Worm (Caenorhabditis elegans): ENCODE measurements around the gene T16H12.13.

Gene T16H12.13

ce11 chrIII:10078784-10079183 is 6.4 kb upstream of the T16H12.13 start:
- TF ChIP-seq him-1 (tag; optimal IDR thresholded peaks at IDR 0.05) (no peak), dao-5 (tag; optimal IDR thresholded peaks at IDR 0.05) (no peak), W03F9.2 (tag; optimal IDR thresholded peaks at IDR 0.05) (no peak)

- no peak for TF ChIP-seq him-1 (tag; optimal IDR thresholded peaks at IDR 0.05)
- TF ChIP-seq W03F9.2 (tag; optimal IDR thresholded peaks at IDR 0.05), result no peak
- TF ChIP-seq dao-5 (tag; optimal IDR thresholded peaks at IDR 0.05), result no peak
Observed at ce11 chrIII:10083242-10083641, 2.0 kb upstream of the T16H12.13 start, which contains the start of gene T16H12.3. Gene T16H12.3 (minus strand): TSS chrIII:10083292.

DNA sequence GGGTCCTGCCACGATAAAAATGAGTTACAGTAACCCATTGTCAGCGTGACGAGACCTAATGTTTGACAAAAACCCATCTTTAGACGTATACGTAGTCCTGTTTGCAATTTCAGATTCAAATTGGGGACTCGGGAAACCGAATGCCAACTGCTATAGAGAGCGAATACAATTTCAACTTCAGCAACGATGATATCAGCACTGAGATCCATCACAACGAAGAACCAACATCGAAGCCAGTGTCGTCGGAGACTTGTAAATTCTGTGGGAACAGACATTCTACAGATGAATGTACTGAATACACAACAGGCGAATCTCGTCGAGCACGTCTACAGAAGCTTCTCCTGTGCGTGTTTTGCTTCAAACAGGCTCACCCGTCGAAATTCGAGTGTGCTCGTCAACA is 371 bp downstream of the T16H12.13 start:
- TF ChIP-seq W03F9.2 (tag; optimal IDR thresholded peaks at IDR 0.05) (no peak), dao-5 (tag; optimal IDR thresholded peaks at IDR 0.05) (no peak)

DNA sequence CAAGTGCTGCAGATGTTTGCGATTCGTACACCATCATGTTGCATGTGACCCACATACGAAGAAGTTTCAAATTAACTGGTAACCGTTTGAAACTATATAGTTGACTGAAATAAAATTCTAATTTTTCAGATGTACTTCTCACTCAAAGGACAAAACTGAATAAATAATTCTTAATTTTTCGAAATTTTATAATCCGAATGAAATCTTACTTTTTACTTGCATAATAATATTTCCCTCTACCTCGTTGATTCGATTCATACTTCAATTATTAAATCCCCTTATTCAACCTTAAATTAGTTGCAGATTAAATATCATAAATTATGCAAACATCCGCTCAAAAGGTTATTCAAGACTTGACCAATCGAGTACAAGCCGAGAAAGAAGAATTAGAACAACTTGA is 780 bp downstream of the T16H12.13 start, which contains the start of gene T16H12.2:
Gene T16H12.2 (plus strand): TSS at position 301 of the 400 bp plus-strand sequence.
- TF ChIP-seq dao-5 (tag; optimal IDR thresholded peaks at IDR 0.05) (no peak), W03F9.2 (tag; optimal IDR thresholded peaks at IDR 0.05) (no peak), him-1 (tag; optimal IDR thresholded peaks at IDR 0.05) (no peak)

DNA sequence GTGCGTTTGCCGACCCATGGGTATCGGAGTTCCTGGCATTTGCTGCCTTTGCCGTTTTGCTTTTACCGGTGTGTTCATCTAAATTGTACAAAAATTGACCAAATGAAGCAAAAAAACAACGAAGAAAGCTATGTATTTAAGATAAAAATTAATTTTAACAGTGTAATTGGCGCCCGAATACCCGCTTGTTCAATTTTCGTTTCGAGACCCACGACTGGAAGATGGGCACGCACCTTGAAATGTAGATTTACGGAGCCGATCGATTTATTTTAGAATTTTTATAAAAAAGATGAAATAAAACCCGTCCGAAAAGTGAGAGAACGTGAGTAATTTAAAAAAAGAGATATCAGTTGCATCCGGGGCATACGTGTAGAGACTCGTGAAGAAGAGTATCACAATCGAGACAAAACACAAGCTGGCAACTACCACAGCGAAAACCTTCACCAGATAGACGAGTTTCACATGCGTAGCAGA is 3.3 kb downstream of the T16H12.13 start, which contains the start of gene hal-2:
Gene hal-2 (minus strand): TSS at position 424 of the 474 bp plus-strand sequence.
- no peak for TF ChIP-seq dao-5 (tag; optimal IDR thresholded peaks at IDR 0.05)
- no peak for TF ChIP-seq him-1 (tag; optimal IDR thresholded peaks at IDR 0.05)
- no peak for TF ChIP-seq W03F9.2 (tag; optimal IDR thresholded peaks at IDR 0.05)

DNA sequence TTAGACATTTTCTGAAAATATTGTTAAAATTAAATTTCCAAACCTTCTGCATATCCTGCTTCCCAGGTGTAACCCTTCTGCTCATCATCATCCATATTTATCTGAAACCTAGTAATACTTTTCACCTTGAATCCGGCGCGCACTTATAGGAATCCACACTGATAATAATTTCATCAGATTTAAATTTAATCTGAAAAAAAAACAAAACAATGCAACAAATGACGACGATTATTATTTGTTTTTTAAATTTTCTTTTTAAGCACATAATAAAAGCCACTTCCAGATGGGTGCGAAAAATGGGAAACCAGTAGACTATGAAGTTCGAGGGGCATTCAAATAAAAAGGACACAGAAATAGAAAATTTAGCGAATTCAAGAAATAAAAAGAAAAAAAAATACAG is 5.5 kb downstream of the T16H12.13 start, which contains the start of gene gtf-2H2C:
Gene gtf-2H2C (minus strand): TSS at position 101 of the 400 bp plus-strand sequence.
- no peak for TF ChIP-seq him-1 (tag; optimal IDR thresholded peaks at IDR 0.05)
- no peak for TF ChIP-seq dao-5 (tag; optimal IDR thresholded peaks at IDR 0.05)
- TF ChIP-seq W03F9.2 (tag; optimal IDR thresholded peaks at IDR 0.05), result no peak

DNA sequence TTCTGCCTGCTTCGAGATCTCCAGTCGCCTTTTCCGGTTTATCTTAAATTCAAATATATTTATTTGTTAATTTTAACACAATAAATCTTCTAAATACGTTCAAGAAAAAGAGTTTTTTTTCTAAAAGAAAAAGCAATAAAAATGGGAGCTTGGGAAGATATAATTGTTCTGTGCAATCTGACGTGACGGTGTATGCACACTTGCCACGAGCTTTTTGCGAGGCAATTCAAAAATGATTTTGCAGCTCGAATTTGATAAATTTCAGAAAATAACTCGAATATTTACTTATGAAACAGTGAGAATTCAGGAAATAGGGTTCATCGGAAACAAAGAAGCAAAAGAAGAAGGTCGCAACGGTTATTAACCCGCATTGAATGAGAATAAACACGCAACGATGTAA is 7.9 kb downstream of the T16H12.13 start:
- no peak for TF ChIP-seq W03F9.2 (tag; optimal IDR thresholded peaks at IDR 0.05)
- TF ChIP-seq dao-5 (tag; optimal IDR thresholded peaks at IDR 0.05), result no peak
- no peak for TF ChIP-seq him-1 (tag; optimal IDR thresholded peaks at IDR 0.05)

- no peak for TF ChIP-seq W03F9.2 (tag; optimal IDR thresholded peaks at IDR 0.05)
- no peak for TF ChIP-seq him-1 (tag; optimal IDR thresholded peaks at IDR 0.05)
- TF ChIP-seq dao-5 (tag; optimal IDR thresholded peaks at IDR 0.05), result no peak
Observed at ce11 chrIII:10094538-10094937, 9.3 kb downstream of the T16H12.13 start.

- TF ChIP-seq him-1 (tag; optimal IDR thresholded peaks at IDR 0.05) (no peak), dao-5 (tag; optimal IDR thresholded peaks at IDR 0.05) (no peak), W03F9.2 (tag; optimal IDR thresholded peaks at IDR 0.05) (no peak)
Observed at ce11 chrIII:10095377-10095776, 10.2 kb downstream of the T16H12.13 start.

DNA sequence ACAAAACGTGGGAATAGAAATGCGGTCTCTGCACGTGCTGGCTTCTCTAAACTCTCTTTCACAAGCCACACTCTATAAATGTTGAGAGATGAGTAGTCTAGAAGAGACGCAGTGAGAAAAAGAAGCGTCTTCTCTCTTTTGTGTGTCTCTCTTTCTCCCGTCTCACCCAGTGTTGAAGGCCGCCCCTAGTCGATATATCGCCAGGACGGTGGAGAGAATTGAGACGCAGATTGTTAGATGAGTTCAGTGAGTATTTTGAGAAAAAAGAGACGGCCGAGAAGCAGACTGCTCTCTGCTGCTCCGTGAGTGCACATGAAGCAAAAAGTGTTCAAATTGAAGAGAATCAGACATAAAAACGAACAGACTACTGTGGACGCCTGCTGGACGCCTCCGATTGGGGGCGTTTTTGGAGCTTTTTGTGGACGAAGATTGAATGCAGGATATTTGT is 11.3 kb downstream of the T16H12.13 start:
- TF ChIP-seq dao-5 (tag; optimal IDR thresholded peaks at IDR 0.05), result no peak
- peak; percentile 39 for TF ChIP-seq him-1 (tag; optimal IDR thresholded peaks at IDR 0.05)
- TF ChIP-seq W03F9.2 (tag; optimal IDR thresholded peaks at IDR 0.05), result peak; percentile 66

DNA sequence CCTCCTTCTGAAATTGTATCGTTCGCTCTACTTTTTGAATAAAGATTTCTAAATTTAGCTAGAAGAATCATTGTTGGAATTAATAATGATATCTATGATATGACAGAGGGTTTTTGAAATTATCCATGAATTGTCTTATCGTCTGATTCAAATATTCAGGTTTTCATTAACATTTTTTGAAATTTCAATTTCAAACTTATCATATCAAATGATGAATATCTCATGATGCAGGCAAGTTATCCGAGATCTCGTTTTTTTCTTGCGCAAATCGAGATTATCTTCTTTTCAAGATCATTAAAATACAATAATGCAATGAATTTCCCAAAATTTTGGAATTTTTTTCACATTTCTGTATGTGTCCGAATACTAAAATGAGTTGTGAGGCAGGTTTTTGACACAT is 12.8 kb downstream of the T16H12.13 start, which contains the start of gene spop-1:
Gene spop-1 (minus strand): TSS at position 101 of the 400 bp plus-strand sequence.
- TF ChIP-seq him-1 (tag; optimal IDR thresholded peaks at IDR 0.05), result no peak

- no peak for TF ChIP-seq him-1 (tag; optimal IDR thresholded peaks at IDR 0.05)
- TF ChIP-seq W03F9.2 (tag; optimal IDR thresholded peaks at IDR 0.05), result no peak
- TF ChIP-seq dao-5 (tag; optimal IDR thresholded peaks at IDR 0.05), result no peak
Observed at ce11 chrIII:10101352-10101751, 16.1 kb downstream of the T16H12.13 start, which contains the start of gene kel-10. Gene kel-10 (minus strand): TSS chrIII:10101452.

- TF ChIP-seq dao-5 (tag; optimal IDR thresholded peaks at IDR 0.05), result no peak
- no peak for TF ChIP-seq him-1 (tag; optimal IDR thresholded peaks at IDR 0.05)
- no peak for TF ChIP-seq W03F9.2 (tag; optimal IDR thresholded peaks at IDR 0.05)
Observed at ce11 chrIII:10106390-10106789, 21.2 kb downstream of the T16H12.13 start, which contains the start of gene srt-55. Gene srt-55 (minus strand): TSS chrIII:10106490.

DNA sequence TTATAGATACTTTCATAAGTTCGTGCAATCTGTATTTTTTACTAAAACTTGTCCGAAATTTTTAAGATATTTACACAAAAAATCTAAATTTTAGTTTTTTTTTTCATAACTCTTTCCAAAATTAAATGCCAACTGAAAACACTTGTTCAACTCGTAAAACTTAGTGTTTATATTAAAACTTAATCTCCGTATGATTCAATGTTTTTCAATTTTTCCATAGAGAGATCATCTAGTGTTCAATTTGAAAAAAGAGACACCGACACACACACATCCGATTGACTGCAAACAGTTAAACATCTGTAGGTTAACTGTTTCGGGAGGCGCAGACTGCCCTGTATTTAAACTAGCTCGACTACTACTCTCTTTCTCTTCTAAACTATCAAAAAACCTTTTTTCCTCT is 23.8 kb downstream of the T16H12.13 start, which contains the start of gene T16H12.9:
Gene T16H12.9 (plus strand): TSS at position 301 of the 400 bp plus-strand sequence.
- no peak for TF ChIP-seq dao-5 (tag; optimal IDR thresholded peaks at IDR 0.05)
- TF ChIP-seq him-1 (tag; optimal IDR thresholded peaks at IDR 0.05), result no peak
- no peak for TF ChIP-seq W03F9.2 (tag; optimal IDR thresholded peaks at IDR 0.05)

DNA sequence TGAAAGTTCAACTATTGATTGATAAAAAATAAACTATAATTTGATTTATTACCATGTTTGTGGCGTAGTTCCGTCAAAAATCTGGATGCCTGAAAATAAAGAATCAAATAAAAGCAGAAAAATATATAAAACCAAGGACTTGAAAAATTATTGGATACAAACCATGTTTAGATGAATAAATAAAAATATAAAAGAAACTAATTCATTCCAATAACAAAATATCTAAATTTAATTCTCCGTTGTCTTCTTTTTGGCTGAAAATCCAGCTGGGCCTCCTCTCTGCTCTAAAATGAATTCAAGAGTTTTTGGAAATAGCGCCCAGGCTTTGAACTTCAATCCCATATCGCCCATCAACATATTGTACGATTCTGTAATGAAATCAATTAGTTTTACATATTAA is 27.8 kb downstream of the T16H12.13 start, which contains the start of gene vps-29:
Gene vps-29 (minus strand): TSS at position 101 of the 400 bp plus-strand sequence.
- TF ChIP-seq W03F9.2 (tag; optimal IDR thresholded peaks at IDR 0.05) (no peak), dao-5 (tag; optimal IDR thresholded peaks at IDR 0.05) (no peak), him-1 (tag; optimal IDR thresholded peaks at IDR 0.05) (no peak)
